Fruit fly (Drosophila melanogaster) whole organism, embryonic: Measurements from ENCODE around the gene CG44006.

Experiments
- Atf3 ChIP-seq: fragments of 200-800 bp; sonication (Bioruptor generic); optimal IDR thresholded peaks from 3 replicates; lab custom pipeline; 2016; ENCODE audit warnings: missing biosample characterization, missing genetic modification characterization
- Bgb ChIP-seq: fragments of 200-800 bp; sonication (Bioruptor generic); IDR thresholded peaks from 2 replicates; pipeline ENCODE4 v1.3.6; 2022; ENCODE audit warnings: missing biosample characterization, missing genetic modification characterization; ENCODE audit not compliant: partially characterized antibody
- Blimp-1 ChIP-seq: fragments of 200-800 bp; sonication (Bioruptor generic); optimal IDR thresholded peaks from 3 replicates; lab custom pipeline; 2018; ENCODE audit warnings: missing biosample characterization, missing genetic modification characterization, mild to moderate bottlenecking, moderate library complexity, missing genetic modification reagents
- CG10543 ChIP-seq: fragments of 200-800 bp; sonication (Bioruptor generic); optimal IDR thresholded peaks from 3 replicates; lab custom pipeline; 2017; ENCODE audit warnings: missing biosample characterization, mild to moderate bottlenecking, missing genetic modification characterization, moderate library complexity
- CG11695 ChIP-seq: fragments of 200-800 bp; sonication (Bioruptor generic); IDR thresholded peaks from 3 replicates; pipeline ENCODE4 v1.3.6; 2022; ENCODE audit warnings: missing biosample characterization, missing genetic modification characterization
- CG12659 ChIP-seq: fragments of 200-800 bp; sonication (Bioruptor generic); optimal IDR thresholded peaks from 3 replicates; lab custom pipeline; 2017; ENCODE audit warnings: mild to moderate bottlenecking, missing biosample characterization, missing genetic modification reagents, missing genetic modification characterization
- CG12769 ChIP-seq: fragments of 200-800 bp; sonication (Bioruptor generic); optimal IDR thresholded peaks from 2 replicates; lab custom pipeline; 2019; ENCODE audit warnings: missing biosample characterization, mild to moderate bottlenecking, missing genetic modification characterization, moderate library complexity
- CG13624 ChIP-seq: fragments of 200-800 bp; sonication (Bioruptor generic); optimal IDR thresholded peaks from 2 replicates; lab custom pipeline; 2016; ENCODE audit warnings: missing biosample characterization, missing genetic modification characterization
- CG13894 ChIP-seq: fragments of 200-800 bp; sonication (Bioruptor generic); optimal IDR thresholded peaks from 3 replicates; lab custom pipeline; 2018; ENCODE audit warnings: missing biosample characterization, mild to moderate bottlenecking, missing genetic modification characterization, moderate library complexity
- CG17361 ChIP-seq: fragments of 200-800 bp; sonication (Bioruptor generic); IDR thresholded peaks from 3 replicates; pipeline ENCODE4 v1.3.6; 2022; ENCODE audit warnings: missing biosample characterization, missing genetic modification characterization
- CG17802 ChIP-seq: fragments of 200-800 bp; sonication (Bioruptor generic); optimal IDR thresholded peaks from 2 replicates; lab custom pipeline; 2018; ENCODE audit warnings: missing biosample characterization, mild to moderate bottlenecking, missing genetic modification characterization, moderate library complexity
- CG18619 ChIP-seq: fragments of 200-800 bp; sonication (Bioruptor generic); optimal IDR thresholded peaks from 3 replicates; lab custom pipeline; 2017; ENCODE audit warnings: missing biosample characterization, mild to moderate bottlenecking, missing genetic modification characterization
- CG2129 ChIP-seq: fragments of 200-800 bp; sonication (Bioruptor generic); IDR thresholded peaks from 2 replicates; pipeline ENCODE4 v1.3.6; 2022; ENCODE audit warnings: missing biosample characterization, missing genetic modification characterization; ENCODE audit not compliant: partially characterized antibody
- CG2712 ChIP-seq: fragments of 200-800 bp; optimal IDR thresholded peaks from 3 replicates; lab custom pipeline; 2019; ENCODE audit warnings: missing biosample characterization, mild to moderate bottlenecking, missing genetic modification characterization, moderate library complexity
- CG30020 ChIP-seq: fragments of 200-800 bp; optimal IDR thresholded peaks from 2 replicates; lab custom pipeline; 2019; ENCODE audit warnings: missing biosample characterization, mild to moderate bottlenecking, missing genetic modification characterization, moderate library complexity
- CG31224 ChIP-seq: fragments of 200-800 bp; sonication (Bioruptor generic); IDR thresholded peaks from 2 replicates; pipeline ENCODE4 v1.3.6; 2022; ENCODE audit warnings: missing biosample characterization, missing genetic modification characterization
- CG31388 ChIP-seq: fragments of 200-800 bp; sonication (Bioruptor generic); optimal IDR thresholded peaks from 2 replicates; lab custom pipeline; 2016; ENCODE audit warnings: missing biosample characterization, missing genetic modification characterization
- CG32772 ChIP-seq: fragments of 200-800 bp; sonication (Bioruptor generic); IDR thresholded peaks from 2 replicates; pipeline ENCODE4 v1.3.6; 2022; ENCODE audit warnings: missing biosample characterization, missing genetic modification characterization
- CG34376 ChIP-seq: fragments of 200-800 bp; sonication (Bioruptor generic); optimal IDR thresholded peaks from 2 replicates; lab custom pipeline; 2018; ENCODE audit warnings: missing biosample characterization, mild to moderate bottlenecking, missing genetic modification characterization
- CG3726 ChIP-seq: fragments of 200-800 bp; sonication (Bioruptor generic); IDR thresholded peaks from 3 replicates; pipeline ENCODE4, ENCODE4 v1.3.6; 2022; ENCODE audit warnings: missing biosample characterization, missing genetic modification characterization
- CG3838 ChIP-seq: fragments of 200-800 bp; sonication (Bioruptor generic); optimal IDR thresholded peaks from 3 replicates; lab custom pipeline; 2016; ENCODE audit warnings: missing biosample characterization, missing genetic modification characterization
- CG5180 ChIP-seq: fragments of 200-800 bp; sonication (Bioruptor generic); optimal IDR thresholded peaks from 3 replicates; lab custom pipeline; 2017; ENCODE audit warnings: missing biosample characterization, missing genetic modification characterization, mild to moderate bottlenecking, moderate library complexity, missing genetic modification reagents
- CG6791 ChIP-seq: fragments of 200-800 bp; sonication (Bioruptor generic); IDR thresholded peaks from 3 replicates; pipeline ENCODE4 v1.3.6; 2022; ENCODE audit warnings: missing biosample characterization, missing genetic modification characterization; ENCODE audit not compliant: partially characterized antibody
- CG9817 ChIP-seq: fragments of 200-800 bp; sonication (Bioruptor generic); optimal IDR thresholded peaks from 2 replicates; lab custom pipeline; 2018; ENCODE audit warnings: missing biosample characterization, mild to moderate bottlenecking, missing genetic modification characterization, moderate library complexity
- CrebB ChIP-seq: fragments of 200-800 bp; sonication (Bioruptor generic); optimal IDR thresholded peaks from 3 replicates; lab custom pipeline; 2018; ENCODE audit warnings: missing biosample characterization, mild to moderate bottlenecking, missing genetic modification characterization
- Deaf1 ChIP-seq: fragments of 200-800 bp; optimal IDR thresholded peaks from 3 replicates; lab custom pipeline; 2019; ENCODE audit warnings: missing biosample characterization, mild to moderate bottlenecking, missing genetic modification characterization, moderate library complexity
- Doc3 ChIP-seq: fragments of 200-800 bp; sonication (Bioruptor generic); IDR thresholded peaks from 3 replicates; pipeline ENCODE4 v1.3.6; 2022; ENCODE audit warnings: missing biosample characterization, missing genetic modification characterization; ENCODE audit not compliant: partially characterized antibody
- Drgx ChIP-seq: fragments of 200-800 bp; sonication (Bioruptor generic); IDR thresholded peaks from 2 replicates; pipeline ENCODE4 v1.3.6; 2022; ENCODE audit warnings: missing biosample characterization, missing genetic modification characterization
- GATAe ChIP-seq: fragments of 200-800 bp; sonication (Bioruptor generic); conservative IDR thresholded peaks from 2 replicates; pipeline ENCODE4 v1.3.6; 2022; ENCODE audit warnings: missing biosample characterization, missing genetic modification characterization
- Nf-YB ChIP-seq: fragments of 200-800 bp; sonication (Bioruptor generic); optimal IDR thresholded peaks from 3 replicates; lab custom pipeline; 2019; ENCODE audit warnings: missing biosample characterization, mild to moderate bottlenecking, missing genetic modification characterization, moderate library complexity
- Poxn ChIP-seq: fragments of 200-800 bp; sonication (Bioruptor generic); IDR thresholded peaks from 2 replicates; pipeline ENCODE4 v1.3.6; 2022; ENCODE audit warnings: missing biosample characterization, missing genetic modification characterization
- Stat92E ChIP-seq, 3 experiments: fragments of >200 bp in 2 of 3; fragments of 200-800 bp in 1 of 3; sonication (Bioruptor generic) in 1 of 3; optimal IDR thresholded peaks; 2 replicates each; lab custom pipeline; 2017 to 2019; ENCODE audit warnings: missing biosample characterization in 3 of 3, missing genetic modification characterization in 3 of 3, mild to moderate bottlenecking in 1 of 3, moderate library complexity in 1 of 3
- Tbp ChIP-seq: fragments of >200 bp; optimal IDR thresholded peaks from 2 replicates; lab custom pipeline; 2018; ENCODE audit warnings: missing biosample characterization, missing genetic modification characterization
- abd-A ChIP-seq: fragments of 200-800 bp; sonication (Bioruptor generic); optimal IDR thresholded peaks from 3 replicates; lab custom pipeline; 2019; ENCODE audit warnings: missing biosample characterization, mild to moderate bottlenecking, missing genetic modification characterization, moderate library complexity
- crol ChIP-seq: fragments of 200-800 bp; sonication (Bioruptor generic); IDR thresholded peaks from 2 replicates; pipeline ENCODE4 v1.3.6; 2022; ENCODE audit warnings: missing biosample characterization, missing genetic modification characterization
- dysf ChIP-seq: fragments of 200-800 bp; sonication (Bioruptor generic); IDR thresholded peaks from 3 replicates; pipeline ENCODE4 v1.3.6; 2022; ENCODE audit warnings: missing biosample characterization, missing genetic modification characterization
- ewg ChIP-seq: fragments of 200-800 bp; sonication (Bioruptor generic); optimal IDR thresholded peaks from 3 replicates; lab custom pipeline; 2017; ENCODE audit warnings: mild to moderate bottlenecking, missing biosample characterization, missing genetic modification reagents, missing genetic modification characterization
- exex ChIP-seq: fragments of 200-800 bp; sonication (Bioruptor generic); optimal IDR thresholded peaks from 4 replicates; lab custom pipeline; 2018; ENCODE audit warnings: missing biosample characterization, mild to moderate bottlenecking, missing genetic modification characterization, moderate library complexity
- ftz-f1 ChIP-seq: fragments of 200-800 bp; sonication (Bioruptor generic); optimal IDR thresholded peaks from 2 replicates; lab custom pipeline; 2016; ENCODE audit warnings: missing biosample characterization, missing genetic modification characterization
- jing ChIP-seq: fragments of 200-800 bp; sonication (Bioruptor generic); optimal IDR thresholded peaks from 2 replicates; lab custom pipeline; 2018; ENCODE audit warnings: missing biosample characterization, mild to moderate bottlenecking, missing genetic modification characterization
- lab ChIP-seq: fragments of 200-800 bp; sonication (Bioruptor generic); optimal IDR thresholded peaks from 3 replicates; lab custom pipeline; 2017; ENCODE audit warnings: missing biosample characterization, missing genetic modification characterization, mild to moderate bottlenecking, moderate library complexity, missing genetic modification reagents
- lov ChIP-seq, 2 experiments: fragments of 200-800 bp in 1 of 2; fragments of >200 bp in 1 of 2; sonication (Bioruptor generic) in 1 of 2; IDR thresholded peaks in 1 of 2; optimal IDR thresholded peaks in 1 of 2; 2 replicates in 1 of 2; 3 replicates in 1 of 2; pipeline versions ENCODE4 v1.3.6 to Lab custom; 2017 to 2022; ENCODE audit warnings: missing biosample characterization in 1 of 2, missing genetic modification characterization in 1 of 2
- pfk ChIP-seq: fragments of 200-800 bp; sonication (Bioruptor generic); optimal IDR thresholded peaks from 2 replicates; lab custom pipeline; 2018; ENCODE audit warnings: missing biosample characterization, mild to moderate bottlenecking, missing genetic modification characterization, moderate library complexity
- prd ChIP-seq, 3 experiments: fragments of >200 bp in 2 of 3; fragments of 200-800 bp in 1 of 3; sonication (Bioruptor generic) in 1 of 3; optimal IDR thresholded peaks in 2 of 3; IDR thresholded peaks in 1 of 3; 2 replicates in 2 of 3; 3 replicates in 1 of 3; pipeline versions ENCODE4 v1.3.6 to Lab custom; 2017 to 2022; ENCODE audit warnings: missing biosample characterization in 1 of 3, missing genetic modification characterization in 1 of 3
- pum ChIP-seq: fragments of 200-800 bp; sonication (Bioruptor generic); optimal IDR thresholded peaks from 2 replicates; lab custom pipeline; 2016; ENCODE audit warnings: missing biosample characterization, missing genetic modification characterization
- sd ChIP-seq: fragments of 200-800 bp; sonication (Bioruptor generic); optimal IDR thresholded peaks from 3 replicates; lab custom pipeline; 2018; ENCODE audit warnings: missing biosample characterization, mild to moderate bottlenecking, missing genetic modification characterization, moderate library complexity
- sens ChIP-seq: fragments of 200-800 bp; sonication (Bioruptor generic); peaks from one replicate; lab custom pipeline; 2016; ENCODE audit warnings: missing biosample characterization, missing genetic modification characterization
- sisA ChIP-seq: fragments of 200-800 bp; sonication (Bioruptor generic); IDR thresholded peaks from 2 replicates; pipeline ENCODE4 v1.3.6; 2022; ENCODE audit warnings: missing biosample characterization, missing genetic modification characterization
- sug ChIP-seq: fragments of 200-800 bp; optimal IDR thresholded peaks from 2 replicates; lab custom pipeline; 2019; ENCODE audit warnings: missing biosample characterization, mild to moderate bottlenecking, missing genetic modification characterization, moderate library complexity

Gene CG44006

dm6 chr3L:18023622-18024021, 46.3 kb downstream of the CG44006 start:
- peak; percentile 20 for TF ChIP-seq CG12769 (tag; lab: Kevin White, UChicago)
- TF ChIP-seq pum (GFP tag; lab: Kevin White, UChicago) = no peak
- TF ChIP-seq CG9817 = no peak
- no peak for TF ChIP-seq CG6791 (GFP tag; lab: Robert Waterston, UW)
- no peak for TF ChIP-seq Tbp (GFP tag; lab: Kevin White, UChicago)
- TF ChIP-seq CG32772 = no peak
- TF ChIP-seq Blimp-1 (GFP tag; lab: Kevin White, UChicago) = peak; percentile 22
- TF ChIP-seq CG11695 (GFP tag; lab: Robert Waterston, UW) = peak; percentile 67; the same call in 2 of the 3 replicates
- TF ChIP-seq Deaf1 (tag; lab: Kevin White, UChicago) = peak; percentile 97
- TF ChIP-seq lab = no peak
- no peak for TF ChIP-seq CG30020
- TF ChIP-seq abd-A (tag; lab: Kevin White, UChicago) = peak; percentile 31
- no peak for TF ChIP-seq sens (GFP tag; lab: Kevin White, UChicago)
- TF ChIP-seq Nf-YB (GFP tag; lab: Kevin White, UChicago) = peak; percentile 90
- peak; percentile 33 for TF ChIP-seq exex (tag; lab: Kevin White, UChicago)
- TF ChIP-seq Bgb = peak; percentile 35; the same call in 1 of the 2 replicates
- TF ChIP-seq dysf (GFP tag; lab: Robert Waterston, UW) = no peak
- no peak for TF ChIP-seq jing (GFP tag; lab: Kevin White, UChicago)
- TF ChIP-seq CG5180 (GFP tag; lab: Kevin White, UChicago) = no peak
- TF ChIP-seq Atf3 = no peak
- TF ChIP-seq sd (tag; lab: Kevin White, UChicago) = peak; percentile 68
- TF ChIP-seq CG31388 (GFP tag; lab: Kevin White, UChicago) = no peak
- no peak for TF ChIP-seq CG12659
- peak; percentile 71 for TF ChIP-seq sug (tag; lab: Kevin White, UChicago)
- no peak for TF ChIP-seq CG13624 (GFP tag; lab: Kevin White, UChicago)
- TF ChIP-seq CG17802 (tag; lab: Kevin White, UChicago) = no peak
- TF ChIP-seq sisA (GFP tag; lab: Robert Waterston, UW) = no peak
- no peak for TF ChIP-seq CG3838 (GFP tag; lab: Kevin White, UChicago)
- no peak for TF ChIP-seq ewg (GFP tag; lab: Kevin White, UChicago)
- TF ChIP-seq CG17361 (GFP tag; lab: Robert Waterston, UW) = no peak
- TF ChIP-seq CrebB (tag; lab: Kevin White, UChicago) = no peak
- TF ChIP-seq CG34376 (GFP tag; lab: Kevin White, UChicago) = peak; percentile 51
- peak; percentile 99 for TF ChIP-seq ftz-f1 (GFP tag; lab: Kevin White, UChicago)
- no peak for TF ChIP-seq Poxn (GFP tag; lab: Robert Waterston, UW)
- TF ChIP-seq CG18619 (GFP tag; lab: Kevin White, UChicago) = no peak
- TF ChIP-seq CG10543 = peak; percentile 39
- TF ChIP-seq GATAe (GFP tag; lab: Robert Waterston, UW) = peak; percentile 36; the same call in 1 of the 2 replicates
- no peak for TF ChIP-seq lov (optimal IDR thresholded peaks at IDR 0.05; lab: Kevin White, UChicago)
- no peak for TF ChIP-seq lov (GFP tag; IDR thresholded peaks at IDR 0.05; lab: Robert Waterston, UW)
- no peak for TF ChIP-seq Doc3 (GFP tag; lab: Robert Waterston, UW)
- no peak for TF ChIP-seq CG31224 (GFP tag; lab: Robert Waterston, UW)
- TF ChIP-seq CG2129 (GFP tag; lab: Robert Waterston, UW) = no peak
- no peak for TF ChIP-seq CG3726 (GFP tag; lab: Robert Waterston, UW)
- peak; percentile 64 for TF ChIP-seq CG13894 (tag; lab: Kevin White, UChicago)
- peak; percentile 72 for TF ChIP-seq crol (GFP tag; lab: Robert Waterston, UW)
- TF ChIP-seq Stat92E (GFP tag; optimal IDR thresholded peaks at IDR 0.05; lab: Kevin White, UChicago) = no peak
- 0 out of 2 replicates have a peak, but pooled peaks have one; percentile 15 for TF ChIP-seq Drgx (GFP tag; lab: Robert Waterston, UW)
- no peak for TF ChIP-seq prd (optimal IDR thresholded peaks at IDR 0.05; lab: Kevin White, UChicago)
- TF ChIP-seq prd (GFP tag; IDR thresholded peaks at IDR 0.05; lab: Robert Waterston, UW) = no peak
- TF ChIP-seq pfk (GFP tag; lab: Kevin White, UChicago) = no peak
- TF ChIP-seq CG2712 (tag; lab: Kevin White, UChicago) = no peak
